Fruit fly (Drosophila melanogaster): ENCODE data around the gene Ugt36E1.
A peak's percentile ranks its signal among the peaks of the same experiment; 100 is the strongest.

Gene Ugt36E1

dm6 chr2L:18796446-18796845 lies 30.1 kb upstream of the Ugt36E1 start (continued):
- TF ChIP-seq CG7372 (GFP tag; IDR thresholded peaks at IDR 0.05), result peak; percentile 92
- TF ChIP-seq HLH3B (GFP tag; IDR thresholded peaks at IDR 0.05), result no peak
- TF ChIP-seq Hand (GFP tag; optimal IDR thresholded peaks at IDR 0.05), result no peak
- peak in 1 of 2 experiments; percentile 87 for TF ChIP-seq Trl (optimal IDR thresholded peaks at IDR 0.05)
- TF ChIP-seq Trl (GFP tag; optimal IDR thresholded peaks at IDR 0.05), result no peak
- no peak for TF ChIP-seq cato (GFP tag; optimal IDR thresholded peaks at IDR 0.05; ENCODE audit: borderline replicate concordance)
- no peak for TF ChIP-seq nerfin-2 (GFP tag; IDR thresholded peaks at IDR 0.05; ENCODE audit: partially characterized antibody)
- no peak for TF ChIP-seq CG8388 (GFP tag; optimal IDR thresholded peaks at IDR 0.05)
- TF ChIP-seq nom (GFP tag; optimal IDR thresholded peaks at IDR 0.05), result no peak
- no peak for TF ChIP-seq hkb (optimal IDR thresholded peaks at IDR 0.05)
- TF ChIP-seq hkb (GFP tag; IDR thresholded peaks at IDR 0.05), result no peak
- TF ChIP-seq row (GFP tag; IDR thresholded peaks at IDR 0.05), result no peak
- no peak for TF ChIP-seq pfk (GFP tag; optimal IDR thresholded peaks at IDR 0.05)
- TF ChIP-seq Kr (GFP tag; optimal IDR thresholded peaks at IDR 0.05), result no peak
- peak; percentile 75 for TF ChIP-seq Med (GFP tag)
- no peak for TF ChIP-seq gem (tag; optimal IDR thresholded peaks at IDR 0.05)
- no peak for TF ChIP-seq CG6689 (GFP tag; IDR thresholded peaks at IDR 0.05)
- TF ChIP-seq vnd (GFP tag; IDR thresholded peaks at IDR 0.05; ENCODE audit: partially characterized antibody), result no peak
- no peak for TF ChIP-seq YL-1 (GFP tag; optimal IDR thresholded peaks at IDR 0.05)
- TF ChIP-seq Pdp1 (GFP tag; optimal IDR thresholded peaks at IDR 0.05), result peak in 1 of 2 experiments; percentile 73
- peak; percentile 30; the same call in 1 of the 3 replicates for TF ChIP-seq sr (GFP tag; IDR thresholded peaks at IDR 0.05)
- TF ChIP-seq CG18011 (GFP tag; optimal IDR thresholded peaks at IDR 0.05), result no peak
- TF ChIP-seq Nf-YB (GFP tag; optimal IDR thresholded peaks at IDR 0.05), result peak; percentile 64
- no peak for TF ChIP-seq CG34376 (GFP tag; optimal IDR thresholded peaks at IDR 0.05)
- no peak for TF ChIP-seq Opbp (GFP tag; IDR thresholded peaks at IDR 0.05; ENCODE audit: partially characterized antibody)
- no peak for TF ChIP-seq kah (GFP tag; optimal IDR thresholded peaks at IDR 0.05)
- TF ChIP-seq lmd (GFP tag; IDR thresholded peaks at IDR 0.05), result no peak
- TF ChIP-seq br (optimal IDR thresholded peaks at IDR 0.05), result no peak
- no peak for TF ChIP-seq gcm (GFP tag; optimal IDR thresholded peaks at IDR 0.05)
- peak; percentile 2 for TF ChIP-seq CG9437 (GFP tag; optimal IDR thresholded peaks at IDR 0.05)
- TF ChIP-seq CG3847 (GFP tag; IDR thresholded peaks at IDR 0.05), result no peak
- TF ChIP-seq tin (GFP tag; optimal IDR thresholded peaks at IDR 0.05), result no peak
- TF ChIP-seq p53 (GFP tag; optimal IDR thresholded peaks at IDR 0.05), result no peak
- no peak for TF ChIP-seq B-H2 (GFP tag; optimal IDR thresholded peaks at IDR 0.05)
- peak; percentile 64 for TF ChIP-seq CG8478 (optimal IDR thresholded peaks at IDR 0.05)
- TF ChIP-seq zen (tag; optimal IDR thresholded peaks at IDR 0.05), result no peak
- no peak for TF ChIP-seq CG17328 (GFP tag; IDR thresholded peaks at IDR 0.05)
- no peak for TF ChIP-seq CG10565 (GFP tag; optimal IDR thresholded peaks at IDR 0.05)
- TF ChIP-seq BtbVII (GFP tag; optimal IDR thresholded peaks at IDR 0.05), result no peak
- TF ChIP-seq sug (tag; optimal IDR thresholded peaks at IDR 0.05), result no peak
- TF ChIP-seq CG16815 (GFP tag; optimal IDR thresholded peaks at IDR 0.05), result no peak
- TF ChIP-seq CG8281 (tag; optimal IDR thresholded peaks at IDR 0.05), result no peak
- no peak for TF ChIP-seq CTCF (GFP tag; optimal IDR thresholded peaks at IDR 0.05)
- no peak for TF ChIP-seq CG8765 (GFP tag; IDR thresholded peaks at IDR 0.05)
- TF ChIP-seq CG10274 (GFP tag; optimal IDR thresholded peaks at IDR 0.05), result no peak
- TF ChIP-seq CG4282 (GFP tag; optimal IDR thresholded peaks at IDR 0.05), result no peak
- TF ChIP-seq MESR4 (GFP tag; optimal IDR thresholded peaks at IDR 0.05), result no peak
- no peak for TF ChIP-seq CG33557 (GFP tag; optimal IDR thresholded peaks at IDR 0.05)
- no peak for TF ChIP-seq CG14710 (tag; optimal IDR thresholded peaks at IDR 0.05)
- TF ChIP-seq CG11398 (GFP tag; optimal IDR thresholded peaks at IDR 0.05), result no peak
- no peak for TF ChIP-seq Fer3 (tag; optimal IDR thresholded peaks at IDR 0.05)
- TF ChIP-seq kay (GFP tag; optimal IDR thresholded peaks at IDR 0.05), result no peak
- TF ChIP-seq CG1832 (GFP tag; optimal IDR thresholded peaks at IDR 0.05), result peak; percentile 52
